Fruit fly (Drosophila melanogaster): ENCODE measurements around the gene OdsH.

The OdsH gene

DNA sequence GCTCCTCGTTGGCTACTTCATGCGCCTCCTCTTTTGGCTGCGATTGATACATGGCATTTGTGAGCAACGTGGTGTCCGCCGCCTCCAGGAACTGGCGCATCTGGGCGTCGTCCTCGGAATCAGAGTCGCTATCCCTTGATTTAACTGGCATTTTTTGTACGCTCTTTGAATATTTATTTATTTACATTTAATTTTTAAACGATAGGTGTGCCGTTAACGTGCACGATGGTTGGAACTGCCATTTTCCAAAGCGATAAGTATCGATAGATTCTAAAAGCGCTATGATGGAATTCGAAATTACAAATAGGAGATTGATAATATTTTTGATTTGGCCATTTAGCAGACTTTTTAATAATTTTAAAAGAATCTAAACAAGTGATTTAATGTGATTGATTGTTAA, 61.6 kb downstream of the OdsH start, which contains the start of gene CG32554:
CG32554 (minus strand) TSS at position 229 of the 400 bp plus-strand sequence.
- TF ChIP-seq Xbp1 (GFP tag; optimal IDR thresholded peaks at IDR 0.05) (no peak), CG11398 (GFP tag; optimal IDR thresholded peaks at IDR 0.05) (no peak), inv (GFP tag; IDR thresholded peaks at IDR 0.05; ENCODE audit: partially characterized antibody) (peak; percentile 83), zen2 (GFP tag; IDR thresholded peaks at IDR 0.05; ENCODE audit: partially characterized antibody) (peak; percentile 91), Blimp-1 (GFP tag; optimal IDR thresholded peaks at IDR 0.05) (no peak), gcm (GFP tag; optimal IDR thresholded peaks at IDR 0.05) (no peak), pzg (GFP tag; optimal IDR thresholded peaks at IDR 0.05) (peak; percentile 48), CG14050 (GFP tag; IDR thresholded peaks at IDR 0.05) (no peak), CG2129 (GFP tag; IDR thresholded peaks at IDR 0.05; ENCODE audit: partially characterized antibody) (peak; percentile 77), esg (GFP tag; conservative IDR thresholded peaks at IDR 0.05) (no peak), CG12071 (GFP tag; optimal IDR thresholded peaks at IDR 0.05) (no peak), CG1602 (GFP tag; optimal IDR thresholded peaks at IDR 0.05) (no peak), CG12219 (GFP tag; optimal IDR thresholded peaks at IDR 0.05) (no peak), Usf (GFP tag; optimal IDR thresholded peaks at IDR 0.05) (no peak), crc (GFP tag; optimal IDR thresholded peaks at IDR 0.05) (no peak), CG14014 (GFP tag; IDR thresholded peaks at IDR 0.05) (no peak), Chrac-16 (GFP tag; optimal IDR thresholded peaks at IDR 0.05) (no peak), CG10321 (GFP tag; IDR thresholded peaks at IDR 0.05) (no peak), dpn (GFP tag; optimal IDR thresholded peaks at IDR 0.05) (no peak), HLH54F (GFP tag; optimal IDR thresholded peaks at IDR 0.05) (no peak), Med (GFP tag) (peak; percentile 59), Abd-B (GFP tag; optimal IDR thresholded peaks at IDR 0.05) (no peak), sens (GFP tag) (peak; percentile 55), stwl (tag; optimal IDR thresholded peaks at IDR 0.05) (peak; percentile 5), amos (GFP tag; IDR thresholded peaks at IDR 0.05; ENCODE audit: partially characterized antibody) (peak; percentile 91), sob (GFP tag; IDR thresholded peaks at IDR 0.05) (no peak), CG18476 (GFP tag; optimal IDR thresholded peaks at IDR 0.05) (no peak), Asciz (GFP tag; optimal IDR thresholded peaks at IDR 0.05) (no peak), exex (tag; optimal IDR thresholded peaks at IDR 0.05) (no peak), h (optimal IDR thresholded peaks at IDR 0.05) (no peak), sr (GFP tag; IDR thresholded peaks at IDR 0.05) (no peak), CG15514 (GFP tag; optimal IDR thresholded peaks at IDR 0.05) (peak; percentile 48), tin (GFP tag; optimal IDR thresholded peaks at IDR 0.05) (no peak), CG11456 (GFP tag; IDR thresholded peaks at IDR 0.05) (no peak), fu2 (GFP tag; optimal IDR thresholded peaks at IDR 0.05) (no peak), CG4617 (GFP tag; optimal IDR thresholded peaks at IDR 0.05; ENCODE audit: borderline replicate concordance) (no peak), knrl (GFP tag; IDR thresholded peaks at IDR 0.05; ENCODE audit: partially characterized antibody) (peak; percentile 86), wek (GFP tag; optimal IDR thresholded peaks at IDR 0.05) (no peak), CG10565 (GFP tag; optimal IDR thresholded peaks at IDR 0.05) (no peak), CG13624 (GFP tag; optimal IDR thresholded peaks at IDR 0.05) (no peak), CG18619 (GFP tag; optimal IDR thresholded peaks at IDR 0.05) (no peak), CG16863 (GFP tag; optimal IDR thresholded peaks at IDR 0.05) (no peak), hbn (GFP tag; IDR thresholded peaks at IDR 0.05; ENCODE audit: partially characterized antibody) (peak; percentile 92), CG12155 (GFP tag; optimal IDR thresholded peaks at IDR 0.05) (no peak), cwo (GFP tag; optimal IDR thresholded peaks at IDR 0.05) (no peak), CG1603 (tag; optimal IDR thresholded peaks at IDR 0.05) (peak; percentile 24), fd96Cb (tag; optimal IDR thresholded peaks at IDR 0.05) (no peak), E2f2 (GFP tag; IDR thresholded peaks at IDR 0.05) (peak; percentile 85), luna (GFP tag; optimal IDR thresholded peaks at IDR 0.05) (no peak), CG30431 (GFP tag; optimal IDR thresholded peaks at IDR 0.05) (no peak), gsb-n (tag; optimal IDR thresholded peaks at IDR 0.05) (no peak)
